Worm (Caenorhabditis elegans) whole organism, L3 larva: ENCODE data around the gene C17H12.11.
"Not testable (repeated sequence)": the region's sequence is repeated elsewhere in the genome, so short reads cannot be mapped to it uniquely, and the experiment has no call there.

Experiments used
- R02D3.7 ChIP-seq: fragments of 150-350 bp; optimal IDR thresholded peaks from 2 replicates; lab custom pipeline; 2014; ENCODE audit warnings: missing biosample characterization, missing genetic modification characterization
- ZK546.5 ChIP-seq: sonication (generic microtip); optimal IDR thresholded peaks from 2 replicates; lab custom pipeline; 2017; ENCODE audit warnings: missing biosample characterization, missing genetic modification characterization
- aly-2 ChIP-seq: fragments of 150-350 bp; optimal IDR thresholded peaks from 2 replicates; lab custom pipeline; 2014; ENCODE audit warnings: missing biosample characterization, missing genetic modification characterization
- ceh-16 ChIP-seq: sonication (generic microtip); optimal IDR thresholded peaks from 2 replicates; lab custom pipeline; 2017; ENCODE audit warnings: missing biosample characterization, missing genetic modification characterization
- ceh-28 ChIP-seq: fragments of 150-350 bp; optimal IDR thresholded peaks from 2 replicates; lab custom pipeline; 2014; ENCODE audit warnings: missing biosample characterization, missing genetic modification reagents, missing genetic modification characterization
- ceh-9 ChIP-seq: sonication (generic microtip); optimal IDR thresholded peaks from 2 replicates; lab custom pipeline; 2018; ENCODE audit warnings: missing biosample characterization, missing genetic modification characterization
- daf-12 ChIP-seq: fragments of 150-350 bp; optimal IDR thresholded peaks from 2 replicates; lab custom pipeline; 2014; ENCODE audit warnings: missing biosample characterization, missing genetic modification reagents, missing genetic modification characterization
- egl-27 ChIP-seq: sonication (generic microtip); optimal IDR thresholded peaks from 4 replicates; lab custom pipeline; 2017; ENCODE audit warnings: missing biosample characterization, missing genetic modification reagents, missing genetic modification characterization
- elt-2 ChIP-seq: sonication (generic microtip); optimal IDR thresholded peaks from 2 replicates; lab custom pipeline; 2016; ENCODE audit warnings: missing genetic modification reagents, mild to moderate bottlenecking, missing genetic modification characterization, missing compliant biosample characterization
- elt-3 ChIP-seq, 3 experiments: fragments of 150-350 bp in 1 of 3; sonication (generic microtip) in 2 of 3; optimal IDR thresholded peaks; 2 replicates in 2 of 3; 4 replicates in 1 of 3; lab custom pipeline; 2014 to 2017; ENCODE audit warnings: missing biosample characterization in 3 of 3, missing genetic modification characterization in 3 of 3
- fkh-10 ChIP-seq: sonication (generic microtip); optimal IDR thresholded peaks from 2 replicates; lab custom pipeline; 2017; ENCODE audit warnings: missing biosample characterization, missing genetic modification reagents, missing genetic modification characterization
- fkh-2 ChIP-seq: fragments of 150-350 bp; optimal IDR thresholded peaks from 2 replicates; lab custom pipeline; 2014; ENCODE audit warnings: missing biosample characterization, missing genetic modification reagents, missing genetic modification characterization
- hmg-11 ChIP-seq: sonication (generic microtip); optimal IDR thresholded peaks from 2 replicates; lab custom pipeline; 2016; ENCODE audit warnings: missing genetic modification characterization, missing compliant biosample characterization
- jun-1 ChIP-seq: fragments of 150-350 bp; optimal IDR thresholded peaks from 2 replicates; lab custom pipeline; 2014; ENCODE audit warnings: missing biosample characterization, missing genetic modification reagents, missing genetic modification characterization
- lin-39 ChIP-seq: fragments of 150-350 bp; optimal IDR thresholded peaks from 2 replicates; lab custom pipeline; 2018; ENCODE audit warnings: missing biosample characterization, missing genetic modification reagents, missing genetic modification characterization
- lsy-12 ChIP-seq: sonication (generic microtip); optimal IDR thresholded peaks from 2 replicates; lab custom pipeline; 2016; ENCODE audit warnings: mild to moderate bottlenecking, missing genetic modification characterization, missing compliant biosample characterization
- mml-1 ChIP-seq: fragments of 150-350 bp; sonication (generic microtip); optimal IDR thresholded peaks from 3 replicates; lab custom pipeline; 2014; ENCODE audit warnings: missing biosample characterization, missing genetic modification characterization
- nhr-11 ChIP-seq: fragments of 150-350 bp; optimal IDR thresholded peaks from 2 replicates; lab custom pipeline; 2014; ENCODE audit warnings: missing biosample characterization, missing genetic modification characterization
- nhr-12 ChIP-seq: fragments of 150-350 bp; optimal IDR thresholded peaks from 2 replicates; lab custom pipeline; 2014; ENCODE audit warnings: missing biosample characterization, missing genetic modification characterization
- nhr-23 ChIP-seq: fragments of 150-350 bp; optimal IDR thresholded peaks from 2 replicates; lab custom pipeline; 2014; ENCODE audit warnings: missing biosample characterization, missing genetic modification reagents, missing genetic modification characterization
- nhr-25 ChIP-seq: sonication (generic microtip); optimal IDR thresholded peaks from 2 replicates; lab custom pipeline; 2017; ENCODE audit warnings: missing biosample characterization, missing genetic modification characterization
- nhr-28 ChIP-seq: fragments of 150-350 bp; optimal IDR thresholded peaks from 2 replicates; lab custom pipeline; 2014; ENCODE audit warnings: missing biosample characterization, missing genetic modification characterization
- nhr-43 ChIP-seq: sonication (generic microtip); optimal IDR thresholded peaks from 2 replicates; lab custom pipeline; 2016; ENCODE audit warnings: mild to moderate bottlenecking, missing genetic modification characterization, missing compliant biosample characterization; ENCODE audit not compliant: poor library complexity, severe bottlenecking
- nhr-77 ChIP-seq: fragments of 150-350 bp; optimal IDR thresholded peaks from 2 replicates; lab custom pipeline; 2014; ENCODE audit warnings: missing biosample characterization, missing genetic modification characterization
- pqm-1 ChIP-seq: fragments of 150-350 bp; optimal IDR thresholded peaks from 2 replicates; lab custom pipeline; 2017; ENCODE audit warnings: missing biosample characterization, missing genetic modification characterization, inconsistent platforms
- sea-2 ChIP-seq: fragments of 150-350 bp; sonication (generic microtip); optimal IDR thresholded peaks from 4 replicates; lab custom pipeline; 2014; ENCODE audit warnings: missing biosample characterization, missing genetic modification reagents, missing genetic modification characterization
- skn-1 ChIP-seq: fragments of 150-350 bp; optimal IDR thresholded peaks from 2 replicates; lab custom pipeline; 2014; ENCODE audit warnings: missing biosample characterization, missing genetic modification characterization
- snpc-4 ChIP-seq: fragments of 150-350 bp; optimal IDR thresholded peaks from 2 replicates; lab custom pipeline; 2014; ENCODE audit warnings: missing biosample characterization, missing genetic modification characterization
- unc-39 ChIP-seq: sonication (generic microtip); optimal IDR thresholded peaks from 4 replicates; lab custom pipeline; 2017; ENCODE audit warnings: missing biosample characterization, missing genetic modification characterization
- unc-62 ChIP-seq: fragments of 150-350 bp; sonication (generic microtip); optimal IDR thresholded peaks from 4 replicates; lab custom pipeline; 2014; ENCODE audit warnings: missing biosample characterization, missing genetic modification reagents, missing genetic modification characterization
- zag-1 ChIP-seq: fragments of 150-350 bp; optimal IDR thresholded peaks from 2 replicates; lab custom pipeline; 2014; ENCODE audit warnings: missing biosample characterization, missing genetic modification characterization
- ztf-11 ChIP-seq: fragments of 150-350 bp; optimal IDR thresholded peaks from 2 replicates; lab custom pipeline; 2014; ENCODE audit warnings: missing biosample characterization, missing genetic modification characterization

C17H12.11 gene

ce11 chrIV:6817554-6817953 is 15.4 kb downstream of the C17H12.11 start, which contains the start of gene C17H12.5:
Gene C17H12.5 (minus strand): TSS chrIV:6817654.
- TF ChIP-seq lin-39 (tag; lab: Kevin White, UChicago) (no peak), elt-3 (tag; optimal IDR thresholded peaks at IDR 0.05; lab: Kevin White, UChicago) (no peak), nhr-11 (no peak), jun-1 (tag; lab: Kevin White, UChicago) (no peak), ceh-28 (tag; lab: Kevin White, UChicago) (no peak), nhr-28 (tag; lab: Kevin White, UChicago) (no peak), mml-1 (tag; lab: Kevin White, UChicago) (no peak), zag-1 (tag; lab: Kevin White, UChicago) (no peak), ceh-9 (no peak), aly-2 (tag; lab: Kevin White, UChicago) (no peak), sea-2 (no peak), skn-1 (tag; lab: Kevin White, UChicago) (no peak), fkh-2 (tag; lab: Kevin White, UChicago) (no peak), pqm-1 (tag; lab: Kevin White, UChicago) (no peak)
- TF ChIP-seq, all 47 proteins: peak for 0

ce11 chrIV:6818369-6818768 is 16.2 kb downstream of the C17H12.11 start, which contains the start of gene C17H12.8:
Gene C17H12.8 (plus strand): TSS chrIV:6818703.
- TF ChIP-seq snpc-4 (tag; lab: Kevin White, UChicago) (no peak), nhr-11 (no peak), ztf-11 (tag; lab: Kevin White, UChicago) (no peak), elt-2 (tag; lab: Kevin White, UChicago) (peak; percentile 86), pqm-1 (tag; lab: Kevin White, UChicago) (peak; percentile 55)

ce11 chrIV:6821709-6822108 is 19.5 kb downstream of the C17H12.11 start:
- TF ChIP-seq hmg-11 (no peak), nhr-12 (tag; lab: Kevin White, UChicago) (no peak), nhr-11 (no peak), unc-39 (no peak), skn-1 (tag; lab: Kevin White, UChicago) (no peak), ceh-9 (no peak)
- TF ChIP-seq, all 47 proteins: peak for 0

ce11 chrIV:6822406-6822805 is 20.2 kb downstream of the C17H12.11 start, which contains the start of gene C17H12.6:
Gene C17H12.6 (minus strand): TSS chrIV:6822506.
- no peak for TF ChIP-seq daf-12 (tag; lab: Kevin White, UChicago)
- TF ChIP-seq fkh-10 (GFP tag; lab: Kevin White, UChicago): no peak
- TF ChIP-seq, all 47 proteins: peak for 0

- TF ChIP-seq elt-2 (tag; lab: Kevin White, UChicago) (peak; percentile 56), ceh-9 (no peak)
- TF ChIP-seq, all 47 proteins: peak for 1
Measured at ce11 chrIV:6824622-6825021, 22.4 kb downstream of the C17H12.11 start, which contains the start of gene H20E11.3. Gene H20E11.3 (plus strand): TSS chrIV:6824816.

ce11 chrIV:6827477-6827876 is 25.3 kb downstream of the C17H12.11 start, which contains the start of gene H20E11.2:
Gene H20E11.2 (plus strand): TSS chrIV:6827777.
- not testable (repeated sequence) for TF ChIP-seq egl-27, nhr-43, lsy-12 (tag; lab: Kevin White, UChicago)
- TF ChIP-seq, all 47 proteins: peak for 0; not testable (repeated sequence) for 47

ce11 chrIV:6829902-6830301 is 27.7 kb downstream of the C17H12.11 start, which contains the start of gene H20E11.1:
Gene H20E11.1 (plus strand): TSS chrIV:6830145.
- TF ChIP-seq unc-62 (GFP tag; lab: Kevin White, UChicago) (no peak), snpc-4 (tag; lab: Kevin White, UChicago) (no peak), fkh-10 (GFP tag; lab: Kevin White, UChicago) (no peak), daf-12 (tag; lab: Kevin White, UChicago) (no peak), nhr-23 (tag; lab: Kevin White, UChicago) (no peak), ceh-9 (no peak), pqm-1 (tag; lab: Kevin White, UChicago) (peak; percentile 89), zag-1 (tag; lab: Kevin White, UChicago) (no peak), nhr-11 (no peak), elt-2 (tag; lab: Kevin White, UChicago) (peak; percentile 71), ZK546.5 (no peak), ceh-16 (tag; lab: Kevin White, UChicago) (no peak), R02D3.7 (tag; lab: Kevin White, UChicago) (no peak), nhr-77 (no peak), elt-3 (tag; optimal IDR thresholded peaks at IDR 0.05; lab: Kevin White, UChicago) (no peak), nhr-25 (no peak), fkh-2 (tag; lab: Kevin White, UChicago) (no peak)
- TF ChIP-seq, all 47 proteins: peak for 2
